Worm (Caenorhabditis elegans) whole organism, L4 larva: ENCODE measurements around the gene cdc-25.3.

Source experiments
- F10B5.3 ChIP-seq: sonication (generic microtip); optimal IDR thresholded peaks from 2 replicates; lab custom pipeline; 2016; ENCODE audit warnings: mild to moderate bottlenecking, missing genetic modification characterization, missing compliant biosample characterization
- F37D6.2 ChIP-seq: sonication (generic microtip); optimal IDR thresholded peaks from 2 replicates; lab custom pipeline; 2016; ENCODE audit warnings: mild to moderate bottlenecking, missing genetic modification characterization, missing compliant biosample characterization
- R02D3.7 ChIP-seq: fragments of 150-350 bp; sonication (generic microtip); optimal IDR thresholded peaks from 3 replicates; lab custom pipeline; 2014; ENCODE audit warnings: missing biosample characterization, missing genetic modification characterization
- T20F7.1 ChIP-seq: fragments of 200-800 bp; sonication (Bioruptor generic); optimal IDR thresholded peaks from 2 replicates; lab custom pipeline; 2018; ENCODE audit warnings: mild to moderate bottlenecking, missing genetic modification characterization, missing compliant biosample characterization
- Y48G9A.11 ChIP-seq: fragments of 200-800 bp; sonication (Bioruptor generic); IDR thresholded peaks from 2 replicates; pipeline ENCODE4 v1.3.6; 2022; ENCODE audit warnings: missing genetic modification reagents, missing genetic modification characterization, missing compliant biosample characterization
- Y5F2A.4 ChIP-seq: fragments of 200-800 bp; sonication (Bioruptor generic); optimal IDR thresholded peaks from 2 replicates; lab custom pipeline; 2018; ENCODE audit warnings: mild to moderate bottlenecking, missing genetic modification characterization, missing compliant biosample characterization
- ZK337.2 ChIP-seq: fragments of 200-800 bp; sonication (Bioruptor generic); IDR thresholded peaks from 2 replicates; pipeline ENCODE4 v1.3.6; 2022; ENCODE audit warnings: missing genetic modification reagents, missing genetic modification characterization, missing compliant biosample characterization
- aha-1 ChIP-seq: fragments of 150-350 bp; peaks from one replicate; lab custom pipeline; 2014; ENCODE audit warnings: missing biosample characterization, missing genetic modification characterization
- ama-1 ChIP-seq: fragments of 150-350 bp; optimal IDR thresholded peaks from 2 replicates; lab custom pipeline; 2014; ENCODE audit warnings: inconsistent platforms, mixed read lengths
- ceh-20 ChIP-seq: fragments of 200-800 bp; sonication (Bioruptor generic); IDR thresholded peaks from 2 replicates; pipeline ENCODE4 v1.3.6; 2022; ENCODE audit warnings: missing genetic modification reagents, missing genetic modification characterization, missing compliant biosample characterization
- ceh-28 ChIP-seq: fragments of 150-350 bp; optimal IDR thresholded peaks from 2 replicates; lab custom pipeline; 2014; ENCODE audit warnings: missing biosample characterization, missing genetic modification reagents, missing genetic modification characterization
- ceh-62 ChIP-seq: sonication (generic microtip); optimal IDR thresholded peaks from 2 replicates; lab custom pipeline; 2017; ENCODE audit warnings: missing biosample characterization, missing genetic modification characterization
- ceh-82 ChIP-seq: sonication (generic microtip); optimal IDR thresholded peaks from 2 replicates; lab custom pipeline; 2017; ENCODE audit warnings: missing biosample characterization, missing genetic modification characterization
- ces-1 ChIP-seq: fragments of 150-350 bp; sonication (generic microtip); optimal IDR thresholded peaks from 4 replicates; lab custom pipeline; 2014; ENCODE audit warnings: missing biosample characterization, missing genetic modification reagents, missing genetic modification characterization
- cey-2 ChIP-seq: sonication (generic microtip); optimal IDR thresholded peaks from 3 replicates; lab custom pipeline; 2017; ENCODE audit warnings: missing genetic modification characterization, mild to moderate bottlenecking, missing compliant biosample characterization, antibody characterized with exemption, borderline replicate concordance; ENCODE audit not compliant: insufficient read depth
- ctbp-1 ChIP-seq: fragments of 200-800 bp; sonication (Bioruptor generic); IDR thresholded peaks from 2 replicates; pipeline ENCODE4 v1.3.6; 2022; ENCODE audit warnings: missing genetic modification reagents, missing genetic modification characterization, missing compliant biosample characterization
- daf-19 ChIP-seq: fragments of 200-800 bp; sonication (Bioruptor generic); conservative IDR thresholded peaks from 2 replicates; pipeline ENCODE4 v1.3.6; 2022; ENCODE audit warnings: missing genetic modification characterization, missing compliant biosample characterization
- dmd-6 ChIP-seq: fragments of 200-800 bp; sonication (Bioruptor generic); IDR thresholded peaks from 2 replicates; pipeline ENCODE4 v1.3.6; 2022; ENCODE audit warnings: missing genetic modification reagents, missing genetic modification characterization, missing compliant biosample characterization
- dmd-8 ChIP-seq: fragments of 200-800 bp; sonication (Bioruptor generic); IDR thresholded peaks from 2 replicates; pipeline ENCODE4 v1.3.6; 2022; ENCODE audit warnings: missing genetic modification characterization, missing compliant biosample characterization
- dpl-1 ChIP-seq: fragments of 150-350 bp; optimal IDR thresholded peaks from 2 replicates; lab custom pipeline; 2014; ENCODE audit warnings: missing biosample characterization, missing genetic modification reagents, missing genetic modification characterization
- duxl-1 ChIP-seq: sonication (generic microtip); optimal IDR thresholded peaks from 2 replicates; lab custom pipeline; 2016; ENCODE audit warnings: mild to moderate bottlenecking, missing genetic modification characterization, moderate library complexity, missing compliant biosample characterization; ENCODE audit not compliant: poor library complexity
- egl-27 ChIP-seq: sonication (generic microtip); optimal IDR thresholded peaks from 3 replicates; lab custom pipeline; 2017; ENCODE audit warnings: missing biosample characterization, missing genetic modification reagents, missing genetic modification characterization
- egl-43 ChIP-seq: fragments of 200-800 bp; sonication (Bioruptor generic); IDR thresholded peaks from 2 replicates; pipeline ENCODE4 v1.3.6; 2022; ENCODE audit warnings: missing genetic modification reagents, missing genetic modification characterization, missing compliant biosample characterization
- gei-8 ChIP-seq: fragments of 200-800 bp; sonication (Bioruptor generic); optimal IDR thresholded peaks from 2 replicates; lab custom pipeline; 2018; ENCODE audit warnings: mild to moderate bottlenecking, missing genetic modification characterization, missing compliant biosample characterization
- hlh-11 ChIP-seq: fragments of 200-800 bp; sonication (Bioruptor generic); optimal IDR thresholded peaks from 2 replicates; lab custom pipeline; 2018; ENCODE audit warnings: mild to moderate bottlenecking, missing genetic modification characterization, missing compliant biosample characterization
- hlh-30 ChIP-seq: sonication (generic microtip); optimal IDR thresholded peaks from 2 replicates; lab custom pipeline; 2017; ENCODE audit warnings: antibody characterized with exemption, mild to moderate bottlenecking, missing genetic modification characterization, missing compliant biosample characterization; ENCODE audit not compliant: insufficient read depth
- hmg-1.1 ChIP-seq: fragments of 200-800 bp; sonication (Bioruptor generic); IDR thresholded peaks from 2 replicates; pipeline ENCODE4 v1.3.6; 2022; ENCODE audit warnings: missing genetic modification reagents, missing genetic modification characterization, missing compliant biosample characterization
- lim-7 ChIP-seq: fragments of 200-800 bp; sonication (Bioruptor generic); IDR thresholded peaks from 2 replicates; pipeline ENCODE4 v1.3.6; 2022; ENCODE audit warnings: missing genetic modification characterization, missing compliant biosample characterization
- lin-13 ChIP-seq: fragments of 150-350 bp; optimal IDR thresholded peaks from 2 replicates; lab custom pipeline; 2014; ENCODE audit warnings: missing biosample characterization, missing genetic modification reagents, missing genetic modification characterization
- lin-29 ChIP-seq: fragments of 200-800 bp; sonication (Bioruptor generic); IDR thresholded peaks from 2 replicates; pipeline ENCODE4 v1.3.6; 2022; ENCODE audit warnings: missing genetic modification reagents, missing genetic modification characterization, missing compliant biosample characterization
- lin-38 ChIP-seq: fragments of 200-800 bp; sonication (Bioruptor generic); IDR thresholded peaks from 2 replicates; pipeline ENCODE4 v1.3.6; 2022; ENCODE audit warnings: missing genetic modification reagents, missing genetic modification characterization, missing compliant biosample characterization
- lin-39 ChIP-seq: fragments of 150-350 bp; optimal IDR thresholded peaks from 2 replicates; lab custom pipeline; 2014; ENCODE audit warnings: missing biosample characterization, missing genetic modification reagents, missing genetic modification characterization
- lsy-2 ChIP-seq, 2 experiments: fragments of 150-350 bp in 1 of 2; sonication (generic microtip) in 1 of 2; optimal IDR thresholded peaks; 2 replicates each; lab custom pipeline; 2014 to 2017; ENCODE audit warnings: missing biosample characterization in 2 of 2, missing genetic modification characterization in 2 of 2
- madf-5 ChIP-seq, 2 experiments: fragments of 200-800 bp; sonication (Bioruptor generic); IDR thresholded peaks; 2 replicates each; pipeline ENCODE4 v1.3.6; 2022; ENCODE audit warnings: missing compliant biosample characterization in 2 of 2, missing genetic modification characterization in 2 of 2
- mep-1 ChIP-seq: fragments of 150-350 bp; sonication (generic microtip); optimal IDR thresholded peaks from 3 replicates; lab custom pipeline; 2014; ENCODE audit warnings: missing biosample characterization, missing genetic modification characterization
- mxl-3 ChIP-seq: fragments of 200-800 bp; sonication (Bioruptor generic); optimal IDR thresholded peaks from 2 replicates; lab custom pipeline; 2018; ENCODE audit warnings: mild to moderate bottlenecking, missing genetic modification characterization, missing compliant biosample characterization
- nhr-10 ChIP-seq: fragments of 150-350 bp; optimal IDR thresholded peaks from 2 replicates; lab custom pipeline; 2014; ENCODE audit warnings: missing biosample characterization, missing genetic modification characterization
- nhr-102 ChIP-seq: sonication (generic microtip); optimal IDR thresholded peaks from 2 replicates; lab custom pipeline; 2016; ENCODE audit warnings: mild to moderate bottlenecking, missing genetic modification characterization, moderate library complexity, missing compliant biosample characterization
- nhr-25 ChIP-seq: sonication (generic microtip); optimal IDR thresholded peaks from 2 replicates; lab custom pipeline; 2017; ENCODE audit warnings: missing genetic modification characterization, mild to moderate bottlenecking, missing compliant biosample characterization, antibody characterized with exemption, moderate library complexity, borderline replicate concordance; ENCODE audit not compliant: insufficient read depth
- nhr-6 ChIP-seq: fragments of 150-350 bp; optimal IDR thresholded peaks from 2 replicates; lab custom pipeline; 2014; ENCODE audit warnings: missing biosample characterization, missing genetic modification characterization
- nhr-77 ChIP-seq: fragments of 150-350 bp; optimal IDR thresholded peaks from 2 replicates; lab custom pipeline; 2014; ENCODE audit warnings: missing biosample characterization, missing genetic modification characterization
- php-3 ChIP-seq: fragments of 200-800 bp; sonication (Bioruptor generic); IDR thresholded peaks from 2 replicates; pipeline ENCODE4 v1.3.6; 2022; ENCODE audit warnings: missing genetic modification reagents, missing genetic modification characterization, missing compliant biosample characterization
- saeg-2 ChIP-seq: fragments of 200-800 bp; sonication (Bioruptor generic); IDR thresholded peaks from 2 replicates; pipeline ENCODE4 v1.3.6; 2022; ENCODE audit warnings: missing genetic modification reagents, missing genetic modification characterization, missing compliant biosample characterization
- sdz-12 ChIP-seq: fragments of 200-800 bp; sonication (Bioruptor generic); optimal IDR thresholded peaks from 2 replicates; lab custom pipeline; 2018; ENCODE audit warnings: mild to moderate bottlenecking, missing genetic modification characterization, missing compliant biosample characterization
- set-16 ChIP-seq: fragments of 200-800 bp; sonication (Bioruptor generic); IDR thresholded peaks from 2 replicates; pipeline ENCODE4 v1.3.6; 2022; ENCODE audit warnings: missing genetic modification reagents, missing genetic modification characterization, missing compliant biosample characterization
- skn-1 ChIP-seq: fragments of 150-350 bp; optimal IDR thresholded peaks from 2 replicates; lab custom pipeline; 2014; ENCODE audit warnings: missing biosample characterization, missing genetic modification characterization
- snpc-1.2 ChIP-seq: fragments of 200-800 bp; sonication (Bioruptor generic); IDR thresholded peaks from 2 replicates; pipeline ENCODE4 v1.3.6; 2022; ENCODE audit warnings: missing genetic modification reagents, missing genetic modification characterization, missing compliant biosample characterization
- unc-62 ChIP-seq, 3 experiments: fragments of 150-350 bp in 1 of 3; sonication (generic microtip); optimal IDR thresholded peaks in 2 of 3; peaks in 1 of 3; 1 replicate in 1 of 3; 2 replicates in 2 of 3; lab custom pipeline; 2014 to 2017; ENCODE audit warnings: missing biosample characterization in 3 of 3, missing genetic modification characterization in 3 of 3, missing genetic modification reagents in 3 of 3, missing genotype in 1 of 3
- zfp-2 ChIP-seq: sonication (generic microtip); optimal IDR thresholded peaks from 2 replicates; lab custom pipeline; 2016; ENCODE audit warnings: mild to moderate bottlenecking, missing genetic modification characterization, missing compliant biosample characterization
- ztf-7 ChIP-seq: fragments of 150-350 bp; optimal IDR thresholded peaks from 2 replicates; lab custom pipeline; 2014; ENCODE audit warnings: missing biosample characterization, missing genetic modification characterization

The cdc-25.3 gene

ce11 chrIII:8937571-8937970 lies 19.8 kb upstream of the cdc-25.3 start:
- no peak for TF ChIP-seq ceh-82 (tag; lab: Kevin White, UChicago)
- TF ChIP-seq php-3, result no peak; the same call in 1 of the 2 replicates
- TF ChIP-seq ces-1 (GFP tag; lab: Kevin White, UChicago), result no peak
- no peak for TF ChIP-seq zfp-2 (tag; lab: Kevin White, UChicago)
- TF ChIP-seq saeg-2 (GFP tag; lab: Robert Waterston, UW), result no peak
- TF ChIP-seq ceh-28 (tag; lab: Kevin White, UChicago), result no peak
- no peak for TF ChIP-seq nhr-102 (tag; lab: Kevin White, UChicago)
- peak; percentile 62 for TF ChIP-seq gei-8
- TF ChIP-seq dmd-6, result peak; percentile 80
- TF ChIP-seq lsy-2 (tag; optimal IDR thresholded peaks at IDR 0.05; lab: Kevin White, UChicago), result peak in 1 of 2 experiments; percentile 74
- TF ChIP-seq R02D3.7 (tag; lab: Kevin White, UChicago), result no peak
- peak; percentile 77 for TF ChIP-seq Y5F2A.4 (GFP tag; lab: Kevin White, UChicago)
- peak; percentile 76 for TF ChIP-seq mep-1 (tag; lab: Kevin White, UChicago)
- peak; percentile 75 for TF ChIP-seq mxl-3 (GFP tag; lab: Kevin White, UChicago)
- no peak for TF ChIP-seq dpl-1 (GFP tag; lab: Kevin White, UChicago)
- peak; percentile 54 for TF ChIP-seq nhr-25 (tag; lab: Kevin White, UChicago)
- peak; percentile 53; the same call in 1 of the 2 replicates for TF ChIP-seq Y48G9A.11 (GFP tag; lab: Robert Waterston, UW)
- no peak; the same call in 1 of the 2 replicates for TF ChIP-seq lin-38 (GFP tag; lab: Robert Waterston, UW)
- peak; percentile 73 for TF ChIP-seq lin-13 (GFP tag; lab: Kevin White, UChicago)
- no peak for TF ChIP-seq set-16 (GFP tag; lab: Robert Waterston, UW)
- TF ChIP-seq aha-1 (tag; lab: Kevin White, UChicago), result peak; percentile 88
- TF ChIP-seq hmg-1.1 (GFP tag; lab: Robert Waterston, UW), result peak; percentile 93
- TF ChIP-seq cey-2 (tag; lab: Kevin White, UChicago), result no peak
- peak; percentile 72 for TF ChIP-seq duxl-1 (tag; lab: Kevin White, UChicago)
- TF ChIP-seq ztf-7, result peak; percentile 46
- peak; percentile 63 to 75; a peak in 2 of 4 replicates for TF ChIP-seq madf-5 (GFP tag; IDR thresholded peaks at IDR 0.05; lab: Robert Waterston, UW)
- TF ChIP-seq nhr-77 (tag; lab: Kevin White, UChicago), result peak; percentile 58
- TF ChIP-seq ceh-20 (GFP tag; lab: Robert Waterston, UW), result no peak; the same call in 1 of the 2 replicates
- TF ChIP-seq lin-39, result no peak
- TF ChIP-seq ctbp-1 (GFP tag; lab: Robert Waterston, UW), result peak; percentile 89
- no peak for TF ChIP-seq ceh-62 (tag; lab: Kevin White, UChicago)
- TF ChIP-seq hlh-11 (tag; lab: Kevin White, UChicago), result peak; percentile 81
- TF ChIP-seq egl-27 (tag; lab: Kevin White, UChicago), result no peak
- peak; percentile 78 for TF ChIP-seq daf-19 (GFP tag; lab: Robert Waterston, UW)
- TF ChIP-seq sdz-12 (GFP tag; lab: Kevin White, UChicago), result peak; percentile 44
- peak; percentile 63 for TF ChIP-seq hlh-30
- peak; percentile 50 for TF ChIP-seq F37D6.2
- peak; percentile 78; the same call in 1 of the 2 replicates for TF ChIP-seq dmd-8 (GFP tag; lab: Robert Waterston, UW)
- TF ChIP-seq skn-1, result no peak
- peak; percentile 78 for TF ChIP-seq ZK337.2 (GFP tag; lab: Robert Waterston, UW)
- TF ChIP-seq F10B5.3 (tag; lab: Kevin White, UChicago), result peak; percentile 7
- TF ChIP-seq snpc-1.2 (GFP tag; lab: Robert Waterston, UW), result no peak
- TF ChIP-seq egl-43 (GFP tag; lab: Robert Waterston, UW), result no peak; the same call in 1 of the 2 replicates
- no peak for TF ChIP-seq nhr-10 (tag; lab: Kevin White, UChicago)
- no peak for TF ChIP-seq ama-1 (lab: Kevin White, UChicago)
- TF ChIP-seq T20F7.1 (GFP tag; lab: Kevin White, UChicago), result peak; percentile 77
- no peak for TF ChIP-seq nhr-6 (tag; lab: Kevin White, UChicago)
- peak in 1 of 2 experiments; percentile 99 for TF ChIP-seq unc-62 (GFP tag; optimal IDR thresholded peaks at IDR 0.05 in 1 of 2; lab: Kevin White, UChicago)
- TF ChIP-seq unc-62 (tag; optimal IDR thresholded peaks at IDR 0.05; lab: Kevin White, UChicago), result no peak
- TF ChIP-seq lin-29 (GFP tag; lab: Robert Waterston, UW), result 0 out of 2 replicates have a peak, but pooled peaks have one; percentile 55
- peak; percentile 94 for TF ChIP-seq lim-7 (GFP tag; lab: Robert Waterston, UW)
